Worm (Caenorhabditis elegans): ENCODE results near the gene fipr-28.
"Not testable (repeated sequence)": the region's sequence is repeated elsewhere in the genome, so short reads cannot be mapped to it uniquely, and the experiment has no call there.

DNA sequence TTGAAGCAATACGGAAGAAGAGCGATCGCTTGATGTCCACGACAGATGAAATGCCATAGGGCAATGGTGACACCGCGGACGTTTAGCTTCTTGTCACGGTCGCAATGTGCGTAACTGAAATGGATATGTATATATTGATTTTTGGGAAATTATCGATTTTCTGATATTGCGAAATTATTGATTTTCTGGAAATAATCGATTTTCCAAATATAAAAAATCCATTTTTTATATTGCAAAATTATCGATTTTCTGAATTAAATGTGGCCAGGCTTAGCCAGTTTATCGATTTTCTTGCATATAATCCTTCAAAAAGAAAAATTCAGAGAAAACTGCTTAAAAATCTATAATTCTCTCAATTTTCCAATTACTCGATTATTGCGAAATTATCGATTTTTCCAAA is 17.2 kb downstream of the fipr-28 start:
- TF ChIP-seq pha-4 (tag; optimal IDR thresholded peaks at IDR 0.05); nhr-23 (tag; optimal IDR thresholded peaks at IDR 0.05); eor-1 (tag; optimal IDR thresholded peaks at IDR 0.05); nhr-77 (tag; optimal IDR thresholded peaks at IDR 0.05); tbx-2 (tag; optimal IDR thresholded peaks at IDR 0.05); ztf-11 (tag; optimal IDR thresholded peaks at IDR 0.05); unc-39 (tag; optimal IDR thresholded peaks at IDR 0.05); ama-1 (optimal IDR thresholded peaks at IDR 0.05); nhr-11 (tag; optimal IDR thresholded peaks at IDR 0.05); mdl-1 (tag; optimal IDR thresholded peaks at IDR 0.05); unc-62 (GFP tag; optimal IDR thresholded peaks at IDR 0.05): not testable (repeated sequence)

All from whole organism, L3 larva.